Fruit fly (Drosophila melanogaster): ENCODE measurements around the gene CG7299.
A peak's percentile ranks its signal among the peaks of the same experiment; 100 is the strongest.

CG7299 gene

dm6 chr2L:10728751-10729150 is 44.5 kb upstream of the CG7299 start, which contains the start of gene CG6443 (continued):
- TF ChIP-seq CG2875 (GFP tag; optimal IDR thresholded peaks at IDR 0.05) (no peak), chinmo (GFP tag; IDR thresholded peaks at IDR 0.05; ENCODE audit: partially characterized antibody) (0 out of 4 replicates have a peak, but pooled peaks have one; percentile 10), Hr78 (GFP tag; optimal IDR thresholded peaks at IDR 0.05) (no peak), CG15601 (tag; optimal IDR thresholded peaks at IDR 0.05) (peak; percentile 16), Atf-2 (GFP tag; optimal IDR thresholded peaks at IDR 0.05) (no peak), Rx (GFP tag; IDR thresholded peaks at IDR 0.05) (no peak), CG10366 (GFP tag; IDR thresholded peaks at IDR 0.05) (no peak), CG11723 (GFP tag; optimal IDR thresholded peaks at IDR 0.05) (no peak), crc (GFP tag; optimal IDR thresholded peaks at IDR 0.05) (no peak), Sox100B (GFP tag; optimal IDR thresholded peaks at IDR 0.05) (no peak), Sox102F (GFP tag; optimal IDR thresholded peaks at IDR 0.05) (no peak), dmrt99B (tag; optimal IDR thresholded peaks at IDR 0.05) (no peak), mld (GFP tag; IDR thresholded peaks at IDR 0.05; ENCODE audit: partially characterized antibody) (no peak), CG33557 (GFP tag; optimal IDR thresholded peaks at IDR 0.05) (no peak), so (GFP tag; IDR thresholded peaks at IDR 0.05) (no peak), CG4617 (GFP tag; optimal IDR thresholded peaks at IDR 0.05; ENCODE audit: borderline replicate concordance) (peak; percentile 11), Opbp (GFP tag; IDR thresholded peaks at IDR 0.05; ENCODE audit: partially characterized antibody) (peak; percentile 75; the same call in 2 of the 3 replicates), trem (tag; optimal IDR thresholded peaks at IDR 0.05) (peak; percentile 56), CG17568 (GFP tag; optimal IDR thresholded peaks at IDR 0.05) (no peak), CG15479 (GFP tag; optimal IDR thresholded peaks at IDR 0.05) (no peak), odd (GFP tag; optimal IDR thresholded peaks at IDR 0.05) (no peak), CG1602 (GFP tag; optimal IDR thresholded peaks at IDR 0.05) (no peak), Adf1 (GFP tag; IDR thresholded peaks at IDR 0.05) (no peak), Doc2 (GFP tag; IDR thresholded peaks at IDR 0.05) (no peak), Fer2 (tag; optimal IDR thresholded peaks at IDR 0.05) (no peak), insv (GFP tag; optimal IDR thresholded peaks at IDR 0.05) (no peak), Lim3 (GFP tag; IDR thresholded peaks at IDR 0.05) (no peak), h (optimal IDR thresholded peaks at IDR 0.05) (no peak), CG12769 (tag; optimal IDR thresholded peaks at IDR 0.05) (no peak), Dip3 (GFP tag; optimal IDR thresholded peaks at IDR 0.05) (no peak), schlank (tag; optimal IDR thresholded peaks at IDR 0.05) (no peak), CG9215 (GFP tag; IDR thresholded peaks at IDR 0.05) (no peak), CG16813 (GFP tag; IDR thresholded peaks at IDR 0.05; ENCODE audit: partially characterized antibody) (peak; percentile 74), aop (GFP tag; IDR thresholded peaks at IDR 0.05) (no peak), cg (GFP tag; optimal IDR thresholded peaks at IDR 0.05) (no peak), Hmx (GFP tag; optimal IDR thresholded peaks at IDR 0.05) (no peak), abd-A (tag; optimal IDR thresholded peaks at IDR 0.05) (no peak), CG11085 (GFP tag; IDR thresholded peaks at IDR 0.05) (no peak), CkIIα-i1 (GFP tag; IDR thresholded peaks at IDR 0.05) (no peak), CG10979 (tag; optimal IDR thresholded peaks at IDR 0.05) (no peak), D19B (GFP tag; optimal IDR thresholded peaks at IDR 0.05) (no peak), ftz-f1 (GFP tag; optimal IDR thresholded peaks at IDR 0.05) (no peak), tup (GFP tag; optimal IDR thresholded peaks at IDR 0.05) (no peak), CG14667 (GFP tag; IDR thresholded peaks at IDR 0.05) (no peak), Nf-YB (GFP tag; optimal IDR thresholded peaks at IDR 0.05) (no peak), dan (GFP tag; IDR thresholded peaks at IDR 0.05) (no peak), Ets65A (GFP tag) (no peak), CG31388 (GFP tag; optimal IDR thresholded peaks at IDR 0.05) (no peak), CG6689 (GFP tag; IDR thresholded peaks at IDR 0.05) (no peak), CG6765 (GFP tag; optimal IDR thresholded peaks at IDR 0.05) (no peak), CG2889 (GFP tag; IDR thresholded peaks at IDR 0.05) (no peak), C15 (GFP tag; IDR thresholded peaks at IDR 0.05) (no peak)

Measured in whole organism, embryonic.